Worm (Caenorhabditis elegans) whole organism, L4 larva: ENCODE measurements around the gene str-193.

ENCODE experiments used
- hlh-30 ChIP-seq: sonication (generic microtip); optimal IDR thresholded peaks from 2 replicates; lab custom pipeline; 2017; ENCODE audit warnings: antibody characterized with exemption, mild to moderate bottlenecking, missing genetic modification characterization, missing compliant biosample characterization; ENCODE audit not compliant: insufficient read depth
- lsy-2 ChIP-seq, 2 experiments: fragments of 150-350 bp in 1 of 2; sonication (generic microtip) in 1 of 2; optimal IDR thresholded peaks; 2 replicates each; lab custom pipeline; 2014 to 2017; ENCODE audit warnings: missing biosample characterization in 2 of 2, missing genetic modification characterization in 2 of 2
- madf-5 ChIP-seq, 2 experiments: fragments of 200-800 bp; sonication (Bioruptor generic); IDR thresholded peaks; 2 replicates each; pipeline ENCODE4 v1.3.6; 2022; ENCODE audit warnings: missing compliant biosample characterization in 2 of 2, missing genetic modification characterization in 2 of 2
- rbr-2 ChIP-seq: sonication (generic microtip); optimal IDR thresholded peaks from 2 replicates; lab custom pipeline; 2016; ENCODE audit warnings: missing genotype, missing genetic modification characterization, missing compliant biosample characterization

DNA sequence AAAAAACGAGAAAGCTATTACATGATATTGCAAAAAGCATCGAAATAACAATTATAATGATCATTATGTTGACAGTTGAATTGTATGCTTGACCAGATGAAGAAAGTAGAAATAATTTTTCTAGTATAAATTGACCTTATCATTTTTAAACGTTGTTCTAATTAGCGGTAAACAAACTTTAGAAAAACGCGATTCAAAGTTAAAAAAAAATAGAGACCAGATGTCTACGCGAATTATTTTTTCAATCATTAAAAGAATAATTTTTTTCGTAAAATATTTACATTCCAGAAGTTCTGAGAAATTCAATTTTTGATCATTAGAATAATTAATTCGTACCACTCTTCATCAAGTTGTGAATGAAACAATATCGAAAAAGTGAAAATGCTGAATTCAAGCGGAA lies 19.7 kb downstream of the str-193 start, which contains the start of gene F46B6.10:
- TF ChIP-seq hlh-30 (tag; lab: Kevin White, UChicago): no peak
- no peak for TF ChIP-seq lsy-2 (tag; optimal IDR thresholded peaks at IDR 0.05; lab: Kevin White, UChicago)
- no peak for TF ChIP-seq rbr-2 (tag; lab: Kevin White, UChicago)
- no peak for TF ChIP-seq madf-5 (GFP tag; IDR thresholded peaks at IDR 0.05; lab: Robert Waterston, UW)
